Worm (Caenorhabditis elegans): ENCODE results near the gene T13H5.1.
A peak's percentile ranks its signal among the peaks of the same experiment; 100 is the strongest.

The T13H5.1 gene

ce11 chrII:8498173-8498572 lies 10.7 kb downstream of the T13H5.1 start:
- TF ChIP-seq hlh-1 (tag; optimal IDR thresholded peaks at IDR 0.05) (peak; percentile 96), sptf-1 (tag; optimal IDR thresholded peaks at IDR 0.05) (no peak)

- TF ChIP-seq tbx-8 (GFP tag; optimal IDR thresholded peaks at IDR 0.05) (no peak), bed-3 (GFP tag; optimal IDR thresholded peaks at IDR 0.05) (no peak), nhr-2 (tag; optimal IDR thresholded peaks at IDR 0.05) (no peak), ceh-83 (GFP tag; optimal IDR thresholded peaks at IDR 0.05) (no peak), nhr-237 (tag; optimal IDR thresholded peaks at IDR 0.05) (no peak), nhr-76 (tag; optimal IDR thresholded peaks at IDR 0.05) (no peak), mls-2 (tag; optimal IDR thresholded peaks at IDR 0.05) (no peak)
These were observed 12.7 kb downstream of the T13H5.1 start for ce11 chrII:8496184-8496583.

ce11 chrII:8494228-8494717 lies 14.6 kb downstream of the T13H5.1 start, which contains the start of gene M05D6.9:
Gene M05D6.9, plus strand, starts transcription at chrII:8494278.
- TF ChIP-seq nhr-28 (tag; optimal IDR thresholded peaks at IDR 0.05) (no peak), unc-62 (GFP tag; optimal IDR thresholded peaks at IDR 0.05) (no peak), sptf-1 (tag; optimal IDR thresholded peaks at IDR 0.05) (no peak), snpc-4 (tag; optimal IDR thresholded peaks at IDR 0.05) (no peak), unc-120 (tag; optimal IDR thresholded peaks at IDR 0.05; ENCODE audit: poor library complexity, severe bottlenecking) (no peak), ceh-43 (GFP tag; optimal IDR thresholded peaks at IDR 0.05) (no peak), M03D4.4 (tag; optimal IDR thresholded peaks at IDR 0.05) (no peak), lin-13 (tag; optimal IDR thresholded peaks at IDR 0.05) (no peak), mep-1 (tag; optimal IDR thresholded peaks at IDR 0.05) (no peak), flh-1 (GFP tag; optimal IDR thresholded peaks at IDR 0.05) (no peak), mab-5 (tag; optimal IDR thresholded peaks at IDR 0.05) (no peak), nhr-12 (tag; optimal IDR thresholded peaks at IDR 0.05) (no peak), drap-1 (GFP tag; optimal IDR thresholded peaks at IDR 0.05) (no peak), sem-2 (GFP tag; optimal IDR thresholded peaks at IDR 0.05) (no peak), elt-3 (tag; optimal IDR thresholded peaks at IDR 0.05) (no peak), elt-1 (tag; optimal IDR thresholded peaks at IDR 0.05; ENCODE audit: borderline replicate concordance, insufficient read depth) (no peak), nhr-237 (tag; optimal IDR thresholded peaks at IDR 0.05) (no peak)

- TF ChIP-seq drap-1 (GFP tag; optimal IDR thresholded peaks at IDR 0.05) (no peak), elt-1 (tag; optimal IDR thresholded peaks at IDR 0.05; ENCODE audit: borderline replicate concordance, insufficient read depth) (no peak), mls-2 (tag; optimal IDR thresholded peaks at IDR 0.05) (no peak), blmp-1 (tag; optimal IDR thresholded peaks at IDR 0.05) (no peak), unc-120 (tag; optimal IDR thresholded peaks at IDR 0.05; ENCODE audit: poor library complexity, severe bottlenecking) (no peak)
These were observed 20.7 kb downstream of the T13H5.1 start for ce11 chrII:8488123-8488522.

- TF ChIP-seq elt-3 (tag; optimal IDR thresholded peaks at IDR 0.05): no peak
- no peak for TF ChIP-seq sem-2 (GFP tag; optimal IDR thresholded peaks at IDR 0.05)
- TF ChIP-seq unc-39 (tag; optimal IDR thresholded peaks at IDR 0.05): no peak
- no peak for TF ChIP-seq ztf-11 (tag; optimal IDR thresholded peaks at IDR 0.05)
- no peak for TF ChIP-seq pha-4 (tag; optimal IDR thresholded peaks at IDR 0.05)
- no peak for TF ChIP-seq bed-3 (GFP tag; optimal IDR thresholded peaks at IDR 0.05)
- TF ChIP-seq elt-1 (tag; optimal IDR thresholded peaks at IDR 0.05; ENCODE audit: borderline replicate concordance, insufficient read depth): no peak
- no peak for TF ChIP-seq ceh-83 (GFP tag; optimal IDR thresholded peaks at IDR 0.05)
These were observed 23.3 kb downstream of the T13H5.1 start, which contains the start of gene gbh-2 for ce11 chrII:8485603-8486002. Gene gbh-2, plus strand, starts transcription at chrII:8485879.

- no peak for TF ChIP-seq ham-2 (GFP tag; optimal IDR thresholded peaks at IDR 0.05)
- no peak for TF ChIP-seq ceh-39 (tag; optimal IDR thresholded peaks at IDR 0.05)
- TF ChIP-seq mab-5 (tag; optimal IDR thresholded peaks at IDR 0.05): no peak
- no peak for TF ChIP-seq blmp-1 (tag; optimal IDR thresholded peaks at IDR 0.05)
- TF ChIP-seq hlh-1 (tag; optimal IDR thresholded peaks at IDR 0.05): no peak
- TF ChIP-seq elt-3 (tag; optimal IDR thresholded peaks at IDR 0.05): no peak
- TF ChIP-seq ceh-83 (GFP tag; optimal IDR thresholded peaks at IDR 0.05): no peak
- TF ChIP-seq unc-120 (tag; optimal IDR thresholded peaks at IDR 0.05; ENCODE audit: poor library complexity, severe bottlenecking): no peak
- no peak for TF ChIP-seq M03D4.4 (tag; optimal IDR thresholded peaks at IDR 0.05)
- no peak for TF ChIP-seq sptf-1 (tag; optimal IDR thresholded peaks at IDR 0.05)
- no peak for TF ChIP-seq nhr-28 (tag; optimal IDR thresholded peaks at IDR 0.05)
- no peak for TF ChIP-seq tbx-8 (GFP tag; optimal IDR thresholded peaks at IDR 0.05)
- TF ChIP-seq nhr-76 (tag; optimal IDR thresholded peaks at IDR 0.05): no peak
- TF ChIP-seq ztf-11 (tag; optimal IDR thresholded peaks at IDR 0.05): no peak
- no peak for TF ChIP-seq flh-1 (GFP tag; optimal IDR thresholded peaks at IDR 0.05)
- no peak for TF ChIP-seq nhr-2 (tag; optimal IDR thresholded peaks at IDR 0.05)
- TF ChIP-seq ceh-43 (GFP tag; optimal IDR thresholded peaks at IDR 0.05): no peak
- no peak for TF ChIP-seq mep-1 (tag; optimal IDR thresholded peaks at IDR 0.05)
- TF ChIP-seq lsy-2 (tag; optimal IDR thresholded peaks at IDR 0.05): no peak
These were observed 24.3 kb downstream of the T13H5.1 start for ce11 chrII:8484546-8484945.
